Worm (Caenorhabditis elegans): Measurements from ENCODE around the gene rpl-35.

ce11 chrIII:7824041-7824440 is 30.9 kb upstream of the rpl-35 start:
- TF ChIP-seq pha-4 (tag; optimal IDR thresholded peaks at IDR 0.05) (no peak), tbx-2 (tag; optimal IDR thresholded peaks at IDR 0.05) (no peak), fkh-10 (GFP tag; optimal IDR thresholded peaks at IDR 0.05) (no peak), zag-1 (tag; optimal IDR thresholded peaks at IDR 0.05) (no peak), snpc-4 (tag; optimal IDR thresholded peaks at IDR 0.05) (no peak), jun-1 (tag; optimal IDR thresholded peaks at IDR 0.05) (no peak), aly-2 (tag; optimal IDR thresholded peaks at IDR 0.05) (no peak), nhr-237 (tag; optimal IDR thresholded peaks at IDR 0.05) (no peak), skn-1 (tag; optimal IDR thresholded peaks at IDR 0.05) (no peak)
